Worm (Caenorhabditis elegans) whole organism, midembryonic: ENCODE results near the gene scl-6.

ENCODE experiments used
- cog-1 ChIP-seq: sonication (generic microtip); optimal IDR thresholded peaks from 2 replicates; lab custom pipeline; 2016; ENCODE audit warnings: missing genetic modification characterization, missing compliant biosample characterization
- flt-1 ChIP-seq: fragments of 200-800 bp; sonication (Bioruptor generic); IDR thresholded peaks from 2 replicates; pipeline ENCODE4 v1.3.6; 2022; ENCODE audit warnings: missing genetic modification characterization, missing compliant biosample characterization
- klf-2 ChIP-seq: fragments of 200-800 bp; sonication (Bioruptor generic); conservative IDR thresholded peaks from 2 replicates; pipeline ENCODE4 v1.3.6; 2022; ENCODE audit warnings: missing genetic modification reagents, missing genetic modification characterization, missing compliant biosample characterization
- ref-1 ChIP-seq: fragments of 200-800 bp; sonication (Bioruptor generic); conservative IDR thresholded peaks from 2 replicates; pipeline ENCODE4 v1.3.6; 2022; ENCODE audit warnings: missing genetic modification reagents, missing genetic modification characterization, missing compliant biosample characterization
- ztf-23 ChIP-seq: fragments of 200-800 bp; sonication (Bioruptor generic); IDR thresholded peaks from 2 replicates; pipeline ENCODE4 v1.3.6; 2022; ENCODE audit warnings: missing genetic modification reagents, missing genetic modification characterization, missing compliant biosample characterization
- ztf-29 ChIP-seq: fragments of 200-800 bp; sonication (Bioruptor generic); IDR thresholded peaks from 2 replicates; pipeline ENCODE4 v1.3.6; 2022; ENCODE audit warnings: missing genetic modification reagents, missing genetic modification characterization, missing compliant biosample characterization

ce11 chrIV:13056026-13056425, 12.5 kb upstream of the scl-6 start, which contains the start of gene scl-1:
- TF ChIP-seq flt-1 (no peak), cog-1 (tag; lab: Kevin White, UChicago) (no peak), ztf-23 (GFP tag; lab: Robert Waterston, UW) (no peak), ztf-29 (GFP tag; lab: Robert Waterston, UW) (no peak), klf-2 (GFP tag; lab: Robert Waterston, UW) (no peak), ref-1 (GFP tag; lab: Robert Waterston, UW) (no peak)
